Worm (Caenorhabditis elegans) whole organism, L4 larva: ENCODE measurements around the gene C50F4.9.

Source experiments
- R02D3.7 ChIP-seq: fragments of 150-350 bp; sonication (generic microtip); optimal IDR thresholded peaks from 3 replicates; lab custom pipeline; 2014; ENCODE audit warnings: missing biosample characterization, missing genetic modification characterization
- Y105C5A.15 ChIP-seq: fragments of 200-800 bp; sonication (Bioruptor generic); IDR thresholded peaks from 2 replicates; pipeline ENCODE4 v1.3.6; 2022; ENCODE audit warnings: missing genetic modification characterization, missing compliant biosample characterization
- Y48G9A.11 ChIP-seq: fragments of 200-800 bp; sonication (Bioruptor generic); IDR thresholded peaks from 2 replicates; pipeline ENCODE4 v1.3.6; 2022; ENCODE audit warnings: missing genetic modification reagents, missing genetic modification characterization, missing compliant biosample characterization
- Y75B8A.6 ChIP-seq: fragments of 200-800 bp; sonication (Bioruptor generic); IDR thresholded peaks from 2 replicates; pipeline ENCODE4 v1.3.6; 2022; ENCODE audit warnings: missing genetic modification reagents, missing genetic modification characterization, missing compliant biosample characterization
- ZK546.5 ChIP-seq, 2 experiments: sonication (generic microtip); optimal IDR thresholded peaks; 2 replicates each; lab custom pipeline; 2017; ENCODE audit warnings: missing biosample characterization in 2 of 2, missing genetic modification characterization in 2 of 2
- arid-1 ChIP-seq: fragments of 200-800 bp; sonication (Bioruptor generic); conservative IDR thresholded peaks from 2 replicates; pipeline ENCODE4 v1.3.6; 2022; ENCODE audit warnings: missing genetic modification reagents, missing genetic modification characterization, missing compliant biosample characterization
- attf-4 ChIP-seq: sonication (generic microtip); optimal IDR thresholded peaks from 3 replicates; lab custom pipeline; 2017; ENCODE audit warnings: missing biosample characterization, missing genetic modification characterization
- ceh-82 ChIP-seq: sonication (generic microtip); optimal IDR thresholded peaks from 2 replicates; lab custom pipeline; 2017; ENCODE audit warnings: missing biosample characterization, missing genetic modification characterization
- ces-1 ChIP-seq: fragments of 150-350 bp; sonication (generic microtip); optimal IDR thresholded peaks from 4 replicates; lab custom pipeline; 2014; ENCODE audit warnings: missing biosample characterization, missing genetic modification reagents, missing genetic modification characterization
- daf-12 ChIP-seq: fragments of 150-350 bp; optimal IDR thresholded peaks from 2 replicates; lab custom pipeline; 2014; ENCODE audit warnings: missing biosample characterization, missing genetic modification reagents, missing genetic modification characterization
- daf-16 ChIP-seq, 3 experiments: sonication (generic microtip); optimal IDR thresholded peaks; 2 replicates each; lab custom pipeline; 2016 to 2017; ENCODE audit warnings: missing genetic modification characterization in 3 of 3, missing genetic modification reagents in 3 of 3, mild to moderate bottlenecking in 2 of 3, missing compliant biosample characterization in 2 of 3, missing biosample characterization in 1 of 3, moderate library complexity in 1 of 3
- daf-19 ChIP-seq: fragments of 200-800 bp; sonication (Bioruptor generic); conservative IDR thresholded peaks from 2 replicates; pipeline ENCODE4 v1.3.6; 2022; ENCODE audit warnings: missing genetic modification characterization, missing compliant biosample characterization
- dmd-6 ChIP-seq: fragments of 200-800 bp; sonication (Bioruptor generic); IDR thresholded peaks from 2 replicates; pipeline ENCODE4 v1.3.6; 2022; ENCODE audit warnings: missing genetic modification reagents, missing genetic modification characterization, missing compliant biosample characterization
- duxl-1 ChIP-seq: sonication (generic microtip); optimal IDR thresholded peaks from 2 replicates; lab custom pipeline; 2016; ENCODE audit warnings: mild to moderate bottlenecking, missing genetic modification characterization, moderate library complexity, missing compliant biosample characterization; ENCODE audit not compliant: poor library complexity
- dve-1 ChIP-seq: sonication (generic microtip); optimal IDR thresholded peaks from 2 replicates; lab custom pipeline; 2017; ENCODE audit warnings: antibody characterized with exemption, mild to moderate bottlenecking, missing genetic modification characterization, missing compliant biosample characterization; ENCODE audit not compliant: insufficient read depth
- egl-27 ChIP-seq: sonication (generic microtip); optimal IDR thresholded peaks from 3 replicates; lab custom pipeline; 2017; ENCODE audit warnings: missing biosample characterization, missing genetic modification reagents, missing genetic modification characterization
- fos-1 ChIP-seq: fragments of 150-350 bp; optimal IDR thresholded peaks from 2 replicates; lab custom pipeline; 2014; ENCODE audit warnings: missing biosample characterization, missing genetic modification characterization
- hif-1 ChIP-seq, 2 experiments: sonication (generic microtip); optimal IDR thresholded peaks; 2 replicates each; lab custom pipeline; 2016 to 2017; ENCODE audit warnings: missing compliant biosample characterization in 2 of 2, missing genetic modification characterization in 2 of 2, missing genetic modification reagents in 2 of 2, missing genotype in 2 of 2, mild to moderate bottlenecking in 1 of 2
- hlh-11 ChIP-seq: fragments of 200-800 bp; sonication (Bioruptor generic); optimal IDR thresholded peaks from 2 replicates; lab custom pipeline; 2018; ENCODE audit warnings: mild to moderate bottlenecking, missing genetic modification characterization, missing compliant biosample characterization
- hlh-30 ChIP-seq: sonication (generic microtip); optimal IDR thresholded peaks from 2 replicates; lab custom pipeline; 2017; ENCODE audit warnings: antibody characterized with exemption, mild to moderate bottlenecking, missing genetic modification characterization, missing compliant biosample characterization; ENCODE audit not compliant: insufficient read depth
- lin-13 ChIP-seq: fragments of 150-350 bp; optimal IDR thresholded peaks from 2 replicates; lab custom pipeline; 2014; ENCODE audit warnings: missing biosample characterization, missing genetic modification reagents, missing genetic modification characterization
- lin-38 ChIP-seq: fragments of 200-800 bp; sonication (Bioruptor generic); IDR thresholded peaks from 2 replicates; pipeline ENCODE4 v1.3.6; 2022; ENCODE audit warnings: missing genetic modification reagents, missing genetic modification characterization, missing compliant biosample characterization
- lin-39 ChIP-seq: fragments of 150-350 bp; optimal IDR thresholded peaks from 2 replicates; lab custom pipeline; 2014; ENCODE audit warnings: missing biosample characterization, missing genetic modification reagents, missing genetic modification characterization
- madf-9 ChIP-seq: fragments of 200-800 bp; sonication (Bioruptor generic); conservative IDR thresholded peaks from 2 replicates; pipeline ENCODE4 v1.3.6; 2022; ENCODE audit warnings: missing genetic modification reagents, missing genetic modification characterization, missing compliant biosample characterization
- mdl-1 ChIP-seq, 2 experiments: fragments of 150-350 bp in 1 of 2; sonication (generic microtip) in 1 of 2; optimal IDR thresholded peaks; 2 replicates each; lab custom pipeline; 2014 to 2017; ENCODE audit warnings: missing biosample characterization in 2 of 2, missing genetic modification characterization in 2 of 2
- mep-1 ChIP-seq: fragments of 150-350 bp; sonication (generic microtip); optimal IDR thresholded peaks from 3 replicates; lab custom pipeline; 2014; ENCODE audit warnings: missing biosample characterization, missing genetic modification characterization
- mes-2 ChIP-seq: sonication (generic microtip); optimal IDR thresholded peaks from 2 replicates; lab custom pipeline; 2016; ENCODE audit warnings: missing genotype, mild to moderate bottlenecking, missing genetic modification characterization, missing compliant biosample characterization; ENCODE audit not compliant: poor library complexity, severe bottlenecking
- mxl-3 ChIP-seq: fragments of 200-800 bp; sonication (Bioruptor generic); optimal IDR thresholded peaks from 2 replicates; lab custom pipeline; 2018; ENCODE audit warnings: mild to moderate bottlenecking, missing genetic modification characterization, missing compliant biosample characterization
- nhr-102 ChIP-seq: sonication (generic microtip); optimal IDR thresholded peaks from 2 replicates; lab custom pipeline; 2016; ENCODE audit warnings: mild to moderate bottlenecking, missing genetic modification characterization, moderate library complexity, missing compliant biosample characterization
- nhr-237 ChIP-seq: sonication (generic microtip); optimal IDR thresholded peaks from 2 replicates; lab custom pipeline; 2017; ENCODE audit warnings: missing biosample characterization, missing genetic modification characterization
- nhr-42 ChIP-seq: fragments of 200-800 bp; sonication (Bioruptor generic); IDR thresholded peaks from 2 replicates; pipeline ENCODE4 v1.3.6; 2022; ENCODE audit warnings: missing genetic modification characterization, missing compliant biosample characterization
- nhr-77 ChIP-seq: fragments of 150-350 bp; optimal IDR thresholded peaks from 2 replicates; lab custom pipeline; 2014; ENCODE audit warnings: missing biosample characterization, missing genetic modification characterization
- pqm-1 ChIP-seq: sonication (generic microtip); optimal IDR thresholded peaks from 2 replicates; lab custom pipeline; 2017; ENCODE audit warnings: missing biosample characterization, missing genetic modification characterization
- set-16 ChIP-seq: fragments of 200-800 bp; sonication (Bioruptor generic); IDR thresholded peaks from 2 replicates; pipeline ENCODE4 v1.3.6; 2022; ENCODE audit warnings: missing genetic modification reagents, missing genetic modification characterization, missing compliant biosample characterization
- tra-1 ChIP-seq: fragments of 200-800 bp; sonication (Bioruptor generic); IDR thresholded peaks from 2 replicates; pipeline ENCODE4 v1.3.6; 2022; ENCODE audit warnings: missing genetic modification reagents, missing genetic modification characterization, missing compliant biosample characterization
- unc-62 ChIP-seq, 3 experiments: fragments of 150-350 bp in 1 of 3; sonication (generic microtip); optimal IDR thresholded peaks in 2 of 3; peaks in 1 of 3; 1 replicate in 1 of 3; 2 replicates in 2 of 3; lab custom pipeline; 2014 to 2017; ENCODE audit warnings: missing biosample characterization in 3 of 3, missing genetic modification characterization in 3 of 3, missing genetic modification reagents in 3 of 3, missing genotype in 1 of 3
- zfp-3 ChIP-seq: fragments of 200-800 bp; sonication (Bioruptor generic); conservative IDR thresholded peaks from 2 replicates; pipeline ENCODE4 v1.3.6; 2022; ENCODE audit warnings: missing genetic modification reagents, missing genetic modification characterization, missing compliant biosample characterization
- zip-11 ChIP-seq: fragments of 200-800 bp; sonication (Bioruptor generic); IDR thresholded peaks from 2 replicates; pipeline ENCODE4 v1.3.6; 2022; ENCODE audit warnings: missing genetic modification characterization, missing compliant biosample characterization
- zip-2 ChIP-seq: fragments of 150-350 bp; optimal IDR thresholded peaks from 2 replicates; lab custom pipeline; 2014; ENCODE audit warnings: missing biosample characterization, missing genetic modification characterization
- ztf-11 ChIP-seq: fragments of 150-350 bp; optimal IDR thresholded peaks from 2 replicates; lab custom pipeline; 2014; ENCODE audit warnings: missing biosample characterization, missing genetic modification characterization

The C50F4.9 gene

ce11 chrV:9503152-9503817 lies 20.7 kb downstream of the C50F4.9 start (continued):
- TF ChIP-seq zfp-3 (GFP tag; lab: Robert Waterston, UW) (0 out of 2 replicates have a peak, but pooled peaks have one; percentile 59), attf-4 (tag; lab: Kevin White, UChicago) (no peak), mxl-3 (GFP tag; lab: Kevin White, UChicago) (peak; percentile 54), set-16 (no peak), fos-1 (no peak), daf-19 (peak; percentile 89)

DNA sequence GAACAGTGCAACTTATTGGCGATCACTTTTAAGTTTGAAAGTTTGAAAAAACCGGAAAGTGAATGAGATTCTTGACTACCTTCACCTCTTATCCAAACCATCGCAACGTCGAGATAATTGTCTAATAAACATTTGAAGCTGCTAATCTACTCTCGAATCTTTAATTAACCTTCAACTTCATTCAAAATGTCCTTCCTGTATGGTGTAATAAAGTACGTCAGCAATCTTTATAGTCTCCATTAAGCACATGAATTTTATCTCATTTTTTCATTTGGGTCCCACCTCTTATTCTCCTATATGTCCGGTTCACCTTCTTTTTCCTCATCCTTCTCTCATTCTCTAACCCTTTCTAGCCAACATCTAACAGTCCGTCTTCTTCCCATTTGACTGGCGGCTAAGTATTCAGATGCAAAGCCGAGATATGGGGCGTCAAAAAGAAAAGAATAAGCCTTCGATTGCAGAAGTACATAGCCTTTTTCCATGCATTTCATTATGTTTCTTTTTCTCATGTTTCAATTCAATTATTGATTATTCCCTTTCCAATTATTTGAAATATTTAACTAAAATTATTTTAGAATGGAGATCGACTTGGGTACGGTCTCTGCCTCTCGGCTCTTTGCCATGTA lies 23.1 kb downstream of the C50F4.9 start, which contains the start of gene swt-5:
swt-5 (plus strand) TSS at position 576 of the 626 bp plus-strand sequence.
- TF ChIP-seq ZK546.5 (tag; optimal IDR thresholded peaks at IDR 0.05; lab: Kevin White, UChicago) = no peak
- TF ChIP-seq set-16 = no peak
- TF ChIP-seq lin-13 = no peak
- no peak for TF ChIP-seq daf-12
- TF ChIP-seq unc-62 (GFP tag; optimal IDR thresholded peaks at IDR 0.05 in 1 of 2; lab: Kevin White, UChicago) = no peak
- TF ChIP-seq unc-62 (tag; optimal IDR thresholded peaks at IDR 0.05; lab: Kevin White, UChicago) = no peak
- TF ChIP-seq lin-39 (tag; lab: Kevin White, UChicago) = no peak
- TF ChIP-seq nhr-237 (tag; lab: Kevin White, UChicago) = no peak
- no peak for TF ChIP-seq daf-16 (GFP tag; optimal IDR thresholded peaks at IDR 0.05; lab: Kevin White, UChicago)
- no peak for TF ChIP-seq daf-16 (tag; optimal IDR thresholded peaks at IDR 0.05; lab: Kevin White, UChicago)
- no peak for TF ChIP-seq nhr-102
- TF ChIP-seq madf-9 (GFP tag; lab: Robert Waterston, UW) = no peak
- no peak for TF ChIP-seq nhr-42 (GFP tag; lab: Robert Waterston, UW)
- no peak for TF ChIP-seq mxl-3 (GFP tag; lab: Kevin White, UChicago)
- TF ChIP-seq hlh-11 (tag; lab: Kevin White, UChicago) = no peak
- no peak for TF ChIP-seq mep-1 (tag; lab: Kevin White, UChicago)
- no peak for TF ChIP-seq ztf-11
- TF ChIP-seq lin-38 (GFP tag; lab: Robert Waterston, UW) = no peak
- TF ChIP-seq ceh-82 (tag; lab: Kevin White, UChicago) = no peak
- no peak for TF ChIP-seq Y105C5A.15 (GFP tag; lab: Robert Waterston, UW)

DNA sequence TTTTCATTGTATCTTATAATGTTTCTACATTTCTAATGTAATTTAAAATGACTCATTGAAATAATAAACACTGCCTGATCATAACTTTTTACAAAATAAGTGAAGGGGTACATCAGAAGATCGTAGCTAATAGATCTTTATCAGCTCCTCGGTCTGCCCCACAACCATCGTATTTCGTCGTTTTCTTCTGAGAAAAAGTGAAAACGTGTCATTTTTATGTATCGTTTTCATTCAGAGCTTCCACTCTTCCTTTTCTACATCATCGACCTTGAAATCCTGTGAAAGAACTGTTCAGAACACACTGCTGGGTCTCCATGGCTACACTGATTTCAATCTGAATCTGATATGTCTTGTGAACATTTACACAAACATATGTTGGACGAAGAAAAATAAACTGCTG lies 24.7 kb downstream of the C50F4.9 start:
- no peak for TF ChIP-seq Y48G9A.11 (GFP tag; lab: Robert Waterston, UW)
- TF ChIP-seq zip-11 (GFP tag; lab: Robert Waterston, UW) = no peak

- TF ChIP-seq daf-16 (GFP tag; optimal IDR thresholded peaks at IDR 0.05; lab: Kevin White, UChicago) = peak in 1 of 2 experiments; percentile 37
- TF ChIP-seq daf-16 (tag; optimal IDR thresholded peaks at IDR 0.05; lab: Kevin White, UChicago) = no peak
- TF ChIP-seq hif-1 (tag; optimal IDR thresholded peaks at IDR 0.05; lab: Kevin White, UChicago) = no peak
- no peak for TF ChIP-seq hlh-30 (tag; lab: Kevin White, UChicago)
These were observed 27.3 kb downstream of the C50F4.9 start, which contains the start of gene gsnl-1 for ce11 chrV:9496742-9497141. gsnl-1 (plus strand) TSS chrV:9497042.

DNA sequence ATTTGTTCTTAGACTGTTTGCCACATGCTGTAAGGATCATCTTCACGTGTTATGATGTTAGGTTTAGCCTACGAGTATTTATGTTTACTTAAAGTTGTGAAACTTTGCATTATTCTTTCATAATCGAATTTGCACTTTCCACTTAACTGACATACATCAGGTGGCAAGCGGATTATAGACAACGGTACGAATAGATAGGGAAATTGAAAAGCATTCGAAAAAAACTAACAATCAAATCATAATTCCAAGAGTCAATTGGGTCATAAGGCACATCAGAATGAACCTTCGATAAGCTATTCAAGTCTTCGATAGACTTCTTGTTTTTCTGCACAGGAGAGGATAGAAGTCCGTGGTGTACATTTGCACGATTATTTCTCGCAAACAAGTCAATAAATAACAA lies 31.5 kb downstream of the C50F4.9 start:
- TF ChIP-seq pqm-1 (tag; lab: Kevin White, UChicago) (peak; percentile 19), arid-1 (GFP tag; lab: Robert Waterston, UW) (no peak), nhr-77 (tag; lab: Kevin White, UChicago) (no peak), unc-62 (GFP tag; optimal IDR thresholded peaks at IDR 0.05 in 1 of 2; lab: Kevin White, UChicago) (no peak), unc-62 (tag; optimal IDR thresholded peaks at IDR 0.05; lab: Kevin White, UChicago) (no peak), tra-1 (GFP tag; lab: Robert Waterston, UW) (no peak), mes-2 (tag; lab: Kevin White, UChicago) (no peak), hlh-11 (tag; lab: Kevin White, UChicago) (peak; percentile 35), dmd-6 (GFP tag; lab: Robert Waterston, UW) (peak; percentile 68), dve-1 (peak; percentile 56), egl-27 (tag; lab: Kevin White, UChicago) (no peak), Y75B8A.6 (no peak), mdl-1 (tag; optimal IDR thresholded peaks at IDR 0.05; lab: Kevin White, UChicago) (no peak), zip-2 (tag; lab: Kevin White, UChicago) (no peak), ces-1 (no peak), R02D3.7 (no peak), hlh-30 (tag; lab: Kevin White, UChicago) (no peak), duxl-1 (tag; lab: Kevin White, UChicago) (no peak)
